Fruit fly (Drosophila melanogaster): ENCODE data around the gene prage.

prage gene

DNA sequence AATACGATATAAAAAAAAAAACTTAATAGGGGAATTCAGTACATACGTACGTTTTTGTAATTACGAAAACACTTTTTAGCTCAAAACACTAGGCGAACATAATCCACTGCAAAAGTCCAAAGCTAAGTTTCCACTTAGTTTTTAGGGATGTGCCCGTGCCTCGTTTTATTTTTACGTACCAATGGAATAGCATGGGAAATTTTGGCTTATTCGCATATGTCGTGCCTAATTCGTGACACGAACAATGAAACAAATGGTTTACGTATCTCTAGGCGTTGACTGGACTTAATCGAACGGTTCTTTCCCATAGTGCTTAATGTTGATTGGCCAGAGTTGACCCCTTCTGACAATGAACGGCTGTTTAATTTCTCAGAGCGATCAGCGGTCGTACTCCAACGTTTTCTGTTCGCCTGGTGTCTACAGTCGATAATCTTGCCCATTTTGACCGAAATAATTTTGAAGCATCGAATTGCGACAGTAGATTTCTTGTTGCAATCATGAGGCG is 106.1 kb downstream of the prage start, which contains the start of gene CG14818 (continued):
- peak; percentile 89 for TF ChIP-seq zen2 (GFP tag; IDR thresholded peaks at IDR 0.05; ENCODE audit: partially characterized antibody)
- peak; percentile 92 for TF ChIP-seq Scr (GFP tag; IDR thresholded peaks at IDR 0.05; ENCODE audit: partially characterized antibody)
- TF ChIP-seq Antp (GFP tag; optimal IDR thresholded peaks at IDR 0.05), result peak; percentile 76
- peak; percentile 38; the same call in 1 of the 2 replicates for TF ChIP-seq danr (GFP tag; IDR thresholded peaks at IDR 0.05)
- peak; percentile 54 for TF ChIP-seq lbe (GFP tag; optimal IDR thresholded peaks at IDR 0.05)
- no peak for TF ChIP-seq gt (GFP tag; IDR thresholded peaks at IDR 0.05)
- TF ChIP-seq CG10654 (GFP tag; optimal IDR thresholded peaks at IDR 0.05), result peak; percentile 55
- TF ChIP-seq Atf-2 (GFP tag; optimal IDR thresholded peaks at IDR 0.05), result peak; percentile 53
- peak; percentile 42 for TF ChIP-seq az2 (GFP tag; optimal IDR thresholded peaks at IDR 0.05)
- TF ChIP-seq CG4820 (GFP tag; optimal IDR thresholded peaks at IDR 0.05), result peak; percentile 51
- TF ChIP-seq CG11085 (GFP tag; IDR thresholded peaks at IDR 0.05), result 0 out of 2 replicates have a peak, but pooled peaks have one; percentile 39
- TF ChIP-seq CG7963 (GFP tag; IDR thresholded peaks at IDR 0.05; ENCODE audit: partially characterized antibody), result peak; percentile 68
- peak; percentile 72; the same call in 1 of the 3 replicates for TF ChIP-seq CG11456 (GFP tag; IDR thresholded peaks at IDR 0.05)
- TF ChIP-seq chif (GFP tag; optimal IDR thresholded peaks at IDR 0.05), result peak; percentile 30 to 56
- peak; percentile 2 for TF ChIP-seq ewg (GFP tag; optimal IDR thresholded peaks at IDR 0.05)
- peak; percentile 51 for TF ChIP-seq Ets97D (GFP tag; optimal IDR thresholded peaks at IDR 0.05)
- TF ChIP-seq Med (GFP tag), result peak; percentile 95
- peak; percentile 72 for TF ChIP-seq CG2678 (tag; optimal IDR thresholded peaks at IDR 0.05)
- TF ChIP-seq Six4 (GFP tag; optimal IDR thresholded peaks at IDR 0.05), result peak; percentile 15
- TF ChIP-seq ind (GFP tag; optimal IDR thresholded peaks at IDR 0.05), result peak; percentile 62
- TF ChIP-seq CG18262 (tag; optimal IDR thresholded peaks at IDR 0.05), result peak; percentile 19
- TF ChIP-seq nau (GFP tag; optimal IDR thresholded peaks at IDR 0.05), result no peak
- TF ChIP-seq CG4424 (GFP tag; optimal IDR thresholded peaks at IDR 0.05), result peak; percentile 50
- TF ChIP-seq D19A (tag; optimal IDR thresholded peaks at IDR 0.05), result peak; percentile 0
- peak; percentile 88 for TF ChIP-seq Sry-δ (GFP tag; optimal IDR thresholded peaks at IDR 0.05)
- peak; percentile 23 for TF ChIP-seq CG17802 (tag; optimal IDR thresholded peaks at IDR 0.05)
- TF ChIP-seq Camta (GFP tag; optimal IDR thresholded peaks at IDR 0.05), result peak; percentile 64
- TF ChIP-seq grau (tag; optimal IDR thresholded peaks at IDR 0.05), result peak; percentile 51
- peak; percentile 88 for TF ChIP-seq sens (GFP tag)
- TF ChIP-seq Eip74EF (GFP tag; optimal IDR thresholded peaks at IDR 0.05), result no peak
- TF ChIP-seq Lim3 (GFP tag; IDR thresholded peaks at IDR 0.05), result no peak
- peak; percentile 60 for TF ChIP-seq Ada2b (GFP tag; IDR thresholded peaks at IDR 0.05)
- no peak for TF ChIP-seq Nf-YA (GFP tag; IDR thresholded peaks at IDR 0.05)
- TF ChIP-seq CG11247 (GFP tag; IDR thresholded peaks at IDR 0.05), result no peak
- peak; percentile 56 for TF ChIP-seq CG8765 (GFP tag; IDR thresholded peaks at IDR 0.05)
- peak; percentile 38 for TF ChIP-seq ems (GFP tag; optimal IDR thresholded peaks at IDR 0.05)
- TF ChIP-seq CG12155 (GFP tag; optimal IDR thresholded peaks at IDR 0.05), result peak; percentile 65
- TF ChIP-seq CG18599 (GFP tag; optimal IDR thresholded peaks at IDR 0.05), result peak; percentile 67
- TF ChIP-seq fd96Cb (tag; optimal IDR thresholded peaks at IDR 0.05), result peak; percentile 56
- TF ChIP-seq CG12391 (tag; optimal IDR thresholded peaks at IDR 0.05), result peak; percentile 61
- TF ChIP-seq ken (GFP tag; IDR thresholded peaks at IDR 0.05), result peak; percentile 67; the same call in 2 of the 3 replicates
- no peak for TF ChIP-seq CG15073 (GFP tag; optimal IDR thresholded peaks at IDR 0.05)
- TF ChIP-seq Optix (GFP tag; IDR thresholded peaks at IDR 0.05), result peak; percentile 54; the same call in 2 of the 3 replicates
- TF ChIP-seq Hr3 (GFP tag; optimal IDR thresholded peaks at IDR 0.05), result peak; percentile 20
- TF ChIP-seq zfh2 (GFP tag; optimal IDR thresholded peaks at IDR 0.05), result peak; percentile 72
- TF ChIP-seq Xbp1 (GFP tag; optimal IDR thresholded peaks at IDR 0.05), result peak; percentile 61
- TF ChIP-seq bab2 (GFP tag; optimal IDR thresholded peaks at IDR 0.05), result peak; percentile 44
- no peak for TF ChIP-seq ac (GFP tag; optimal IDR thresholded peaks at IDR 0.05)
- no peak for TF ChIP-seq Neu2 (GFP tag; optimal IDR thresholded peaks at IDR 0.05; ENCODE audit: borderline replicate concordance)
- peak; percentile 52 for TF ChIP-seq Meics (GFP tag; optimal IDR thresholded peaks at IDR 0.05)
- TF ChIP-seq Mad (GFP tag; optimal IDR thresholded peaks at IDR 0.05), result peak; percentile 53

Measured in whole organism, embryonic.